Fruit fly (Drosophila melanogaster) Kc167 (cell line): ENCODE data around the gene ringer.

ENCODE experiments used
- Myc ChIP-seq: fragments of >200 bp; optimal IDR thresholded peaks from 2 replicates; lab custom pipeline; 2017; ENCODE audit warnings: missing external identifiers
- h ChIP-seq: fragments of >200 bp; optimal IDR thresholded peaks from 3 replicates; lab custom pipeline; 2018; ENCODE audit warnings: missing external identifiers
- psq ChIP-seq: fragments of >200 bp; optimal IDR thresholded peaks from 2 replicates; lab custom pipeline; 2017; ENCODE audit warnings: missing external identifiers
- ttk ChIP-seq: sonication (Bioruptor generic); optimal IDR thresholded peaks from 2 replicates; lab custom pipeline; 2017; ENCODE audit warnings: missing external identifiers

dm6 chr3L:16359795-16360194, 567 bp upstream of the ringer start:
- TF ChIP-seq h = no peak
- no peak for TF ChIP-seq psq
- no peak for TF ChIP-seq ttk (lab: Kevin White, UChicago)
- TF ChIP-seq Myc (lab: Kevin White, UChicago) = no peak
